Fruit fly (Drosophila melanogaster) whole organism, embryonic: ENCODE measurements around the gene Acp76A.

ENCODE experiments used
- CG11085 ChIP-seq: fragments of 200-800 bp; sonication (Bioruptor generic); IDR thresholded peaks from 2 replicates; pipeline ENCODE4 v1.3.6; 2022; ENCODE audit warnings: missing biosample characterization, missing genetic modification characterization
- CG11247 ChIP-seq: fragments of 200-800 bp; sonication (Bioruptor generic); IDR thresholded peaks from 2 replicates; pipeline ENCODE4 v1.3.6; 2022; ENCODE audit warnings: missing biosample characterization, missing genetic modification characterization
- CG11504 ChIP-seq: fragments of 200-800 bp; sonication (Bioruptor generic); optimal IDR thresholded peaks from 3 replicates; lab custom pipeline; 2019; ENCODE audit warnings: missing biosample characterization, mild to moderate bottlenecking, missing genetic modification characterization, moderate library complexity
- CG13123 ChIP-seq: fragments of 200-800 bp; sonication (Bioruptor generic); optimal IDR thresholded peaks from 2 replicates; lab custom pipeline; 2016; ENCODE audit warnings: missing biosample characterization, missing genetic modification characterization
- CG14965 ChIP-seq: fragments of 200-800 bp; sonication (Bioruptor generic); optimal IDR thresholded peaks from 2 replicates; lab custom pipeline; 2016; ENCODE audit warnings: missing biosample characterization, missing genetic modification characterization, borderline replicate concordance
- CG17186 ChIP-seq: fragments of 200-800 bp; sonication (Bioruptor generic); optimal IDR thresholded peaks from 3 replicates; lab custom pipeline; 2017; ENCODE audit warnings: missing biosample characterization, missing genetic modification reagents, missing genetic modification characterization
- CG2199 ChIP-seq: fragments of 200-800 bp; sonication (Bioruptor generic); IDR thresholded peaks from 3 replicates; pipeline ENCODE4 v1.3.6; 2022; ENCODE audit warnings: missing biosample characterization, missing genetic modification characterization
- CG2678 ChIP-seq: fragments of 200-800 bp; sonication (Bioruptor generic); optimal IDR thresholded peaks from 3 replicates; lab custom pipeline; 2019; ENCODE audit warnings: missing biosample characterization, mild to moderate bottlenecking, missing genetic modification characterization, moderate library complexity
- CG5180 ChIP-seq: fragments of 200-800 bp; sonication (Bioruptor generic); optimal IDR thresholded peaks from 3 replicates; lab custom pipeline; 2017; ENCODE audit warnings: missing biosample characterization, missing genetic modification characterization, mild to moderate bottlenecking, moderate library complexity, missing genetic modification reagents
- CG7372 ChIP-seq: fragments of 200-800 bp; sonication (Bioruptor generic); IDR thresholded peaks from 2 replicates; pipeline ENCODE4 v1.3.6; 2022; ENCODE audit warnings: missing biosample characterization, missing genetic modification characterization
- CG8388 ChIP-seq: fragments of 200-800 bp; sonication (Bioruptor generic); optimal IDR thresholded peaks from 2 replicates; lab custom pipeline; 2019; ENCODE audit warnings: missing biosample characterization, mild to moderate bottlenecking, missing genetic modification characterization, moderate library complexity
- Chrac-16 ChIP-seq: fragments of 200-800 bp; sonication (Bioruptor generic); optimal IDR thresholded peaks from 3 replicates; lab custom pipeline; 2016; ENCODE audit warnings: missing biosample characterization, missing genetic modification characterization
- D ChIP-seq, 2 experiments: fragments of 200-800 bp in 1 of 2; fragments of >200 bp in 1 of 2; sonication (Bioruptor generic) in 1 of 2; optimal IDR thresholded peaks; 2 replicates in 1 of 2; 3 replicates in 1 of 2; lab custom pipeline; 2017; ENCODE audit warnings: mild to moderate bottlenecking in 1 of 2, missing biosample characterization in 1 of 2, missing genetic modification characterization in 1 of 2, missing genetic modification reagents in 1 of 2
- Dref ChIP-seq: fragments of 200-800 bp; sonication (Bioruptor generic); IDR thresholded peaks from 2 replicates; pipeline ENCODE4 v1.3.6; 2022; ENCODE audit warnings: missing biosample characterization, missing genetic modification characterization
- Drgx ChIP-seq: fragments of 200-800 bp; sonication (Bioruptor generic); IDR thresholded peaks from 2 replicates; pipeline ENCODE4 v1.3.6; 2022; ENCODE audit warnings: missing biosample characterization, missing genetic modification characterization
- Ets65A ChIP-seq: fragments of 200-800 bp; sonication (Bioruptor generic); peaks from one replicate; lab custom pipeline; 2016; ENCODE audit warnings: missing biosample characterization, missing genetic modification characterization
- Mad ChIP-seq: fragments of 200-800 bp; sonication (Bioruptor generic); optimal IDR thresholded peaks from 2 replicates; lab custom pipeline; 2016; ENCODE audit warnings: missing biosample characterization, missing genetic modification characterization
- Med ChIP-seq: fragments of 200-800 bp; sonication (Bioruptor generic); peaks from one replicate; lab custom pipeline; 2016; ENCODE audit warnings: missing biosample characterization, missing genetic modification characterization, mild to moderate bottlenecking, inconsistent platforms, moderate library complexity
- Meics ChIP-seq: fragments of 200-800 bp; sonication (Bioruptor generic); optimal IDR thresholded peaks from 2 replicates; lab custom pipeline; 2017; ENCODE audit warnings: missing biosample characterization, mild to moderate bottlenecking, missing genetic modification characterization
- Nf-YB ChIP-seq: fragments of 200-800 bp; sonication (Bioruptor generic); optimal IDR thresholded peaks from 3 replicates; lab custom pipeline; 2019; ENCODE audit warnings: missing biosample characterization, mild to moderate bottlenecking, missing genetic modification characterization, moderate library complexity
- PHDP ChIP-seq: fragments of 200-800 bp; sonication (Bioruptor generic); optimal IDR thresholded peaks from 3 replicates; lab custom pipeline; 2018; ENCODE audit warnings: missing biosample characterization, mild to moderate bottlenecking, missing genetic modification characterization, moderate library complexity
- Ptx1 ChIP-seq: fragments of 200-800 bp; sonication (Bioruptor generic); IDR thresholded peaks from 2 replicates; pipeline ENCODE4 v1.3.6; 2022; ENCODE audit warnings: missing biosample characterization, missing genetic modification characterization
- ac ChIP-seq: fragments of 200-800 bp; sonication (Bioruptor generic); optimal IDR thresholded peaks from 3 replicates; lab custom pipeline; 2017; ENCODE audit warnings: missing biosample characterization, mild to moderate bottlenecking, missing genetic modification characterization
- az2 ChIP-seq: fragments of 200-800 bp; sonication (Bioruptor generic); optimal IDR thresholded peaks from 3 replicates; lab custom pipeline; 2016; ENCODE audit warnings: missing biosample characterization, missing genetic modification characterization
- cato ChIP-seq: fragments of 200-800 bp; sonication (Bioruptor generic); optimal IDR thresholded peaks from 2 replicates; lab custom pipeline; 2016; ENCODE audit warnings: missing biosample characterization, missing genetic modification characterization, borderline replicate concordance
- chm ChIP-seq: fragments of 200-800 bp; sonication (Bioruptor generic); IDR thresholded peaks from 2 replicates; pipeline ENCODE4 v1.3.6; 2022; ENCODE audit warnings: missing biosample characterization, missing genetic modification characterization
- dan ChIP-seq: fragments of 200-800 bp; sonication (Bioruptor generic); IDR thresholded peaks from 2 replicates; pipeline ENCODE4 v1.3.6; 2022; ENCODE audit warnings: missing biosample characterization, missing genetic modification characterization
- dpn ChIP-seq, 2 experiments: fragments of 200-800 bp; sonication (Bioruptor generic); optimal IDR thresholded peaks; 3 replicates each; lab custom pipeline; 2016; ENCODE audit warnings: missing biosample characterization in 2 of 2, missing genetic modification characterization in 2 of 2
- en ChIP-seq: fragments of 200-800 bp; sonication (Bioruptor generic); optimal IDR thresholded peaks from 2 replicates; lab custom pipeline; 2016; ENCODE audit warnings: missing biosample characterization, missing genetic modification characterization
- mld ChIP-seq: fragments of 200-800 bp; sonication (Bioruptor generic); IDR thresholded peaks from 3 replicates; pipeline ENCODE4 v1.3.6; 2022; ENCODE audit warnings: missing biosample characterization, missing genetic modification characterization; ENCODE audit not compliant: partially characterized antibody
- nerfin-1 ChIP-seq: fragments of 200-800 bp; sonication (Bioruptor generic); optimal IDR thresholded peaks from 3 replicates; lab custom pipeline; 2019; ENCODE audit warnings: missing biosample characterization, mild to moderate bottlenecking, missing genetic modification characterization, moderate library complexity
- peb ChIP-seq: fragments of 200-800 bp; sonication (Bioruptor generic); IDR thresholded peaks from 2 replicates; pipeline ENCODE4 v1.3.6; 2022; ENCODE audit warnings: missing biosample characterization, missing genetic modification characterization
- sens ChIP-seq: fragments of 200-800 bp; sonication (Bioruptor generic); peaks from one replicate; lab custom pipeline; 2016; ENCODE audit warnings: missing biosample characterization, missing genetic modification characterization
- sens-2 ChIP-seq: fragments of 200-800 bp; sonication (Bioruptor generic); IDR thresholded peaks from 2 replicates; pipeline ENCODE4 v1.3.6; 2022; ENCODE audit warnings: missing biosample characterization, missing genetic modification characterization
- ttk ChIP-seq: fragments of 200-800 bp; sonication (Bioruptor generic); IDR thresholded peaks from 2 replicates; pipeline ENCODE4 v2.1.2; 2022; ENCODE audit warnings: missing biosample characterization, missing genetic modification characterization

The Acp76A gene

DNA sequence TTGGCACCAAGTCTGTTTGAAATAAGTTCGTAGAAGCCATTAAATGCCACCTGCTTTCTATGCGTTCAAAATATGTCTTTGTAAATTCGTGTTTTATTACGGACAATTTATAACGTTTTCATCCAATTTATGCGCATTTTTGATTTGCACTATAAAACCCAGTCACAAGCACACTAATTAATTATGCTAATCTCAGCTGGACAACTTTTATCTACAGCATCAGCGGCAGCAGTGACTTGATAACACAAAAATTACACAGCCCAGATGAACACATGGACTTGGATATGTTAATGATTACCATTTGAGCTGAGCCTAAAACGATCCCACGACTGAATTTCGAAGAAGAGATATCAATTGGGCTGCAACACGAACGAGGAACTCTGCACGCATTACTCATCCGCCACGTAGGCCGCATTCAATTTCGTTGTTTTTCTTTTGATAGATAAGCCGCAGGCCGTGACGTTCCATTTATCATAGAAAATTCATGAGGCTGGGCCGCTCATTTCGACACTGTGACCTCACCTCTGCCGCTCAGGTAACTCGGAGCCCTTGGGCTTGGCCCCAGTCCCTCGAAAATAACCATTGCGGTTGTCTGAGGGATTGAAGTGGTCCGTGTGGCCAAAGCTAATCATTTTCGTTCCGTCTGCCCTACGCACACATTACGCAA is 38.6 kb downstream of the Acp76A start (continued):
- TF ChIP-seq CG11247 (GFP tag; lab: Robert Waterston, UW) (0 out of 2 replicates have a peak, but pooled peaks have one; percentile 6), peb (GFP tag; lab: Robert Waterston, UW) (no peak)

DNA sequence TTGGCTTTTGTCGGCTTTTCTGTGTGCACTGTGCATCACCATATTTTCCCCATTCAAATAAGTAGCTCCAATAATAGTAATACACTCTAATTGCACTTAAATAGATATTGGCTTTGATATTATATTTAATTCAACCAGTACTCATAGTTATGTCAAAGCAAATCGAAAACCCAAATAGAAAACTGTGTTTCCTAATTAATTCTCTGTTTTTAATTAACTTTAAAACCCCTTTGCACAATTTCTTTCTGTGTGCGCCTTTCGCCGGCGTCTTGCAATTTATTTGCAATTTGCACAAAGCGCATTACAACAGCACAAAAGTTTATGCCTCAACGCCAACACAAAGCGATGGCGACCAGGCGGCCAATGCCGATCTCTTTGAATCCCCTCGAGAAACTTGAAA is 40.7 kb downstream of the Acp76A start:
- TF ChIP-seq cato: no peak
- TF ChIP-seq Nf-YB (GFP tag; lab: Kevin White, UChicago): no peak
- TF ChIP-seq Dref: no peak
- TF ChIP-seq sens-2 (GFP tag; lab: Robert Waterston, UW): no peak
- no peak for TF ChIP-seq CG11085 (GFP tag; lab: Robert Waterston, UW)
- TF ChIP-seq Drgx (GFP tag; lab: Robert Waterston, UW): peak; percentile 66; the same call in 1 of the 2 replicates
- no peak for TF ChIP-seq az2 (GFP tag; lab: Kevin White, UChicago)
- TF ChIP-seq chm (GFP tag; lab: Robert Waterston, UW): no peak
- no peak for TF ChIP-seq Mad (GFP tag; lab: Kevin White, UChicago)
- TF ChIP-seq PHDP (tag; lab: Kevin White, UChicago): no peak
- no peak for TF ChIP-seq D (optimal IDR thresholded peaks at IDR 0.05; lab: Kevin White, UChicago)
- no peak for TF ChIP-seq D (GFP tag; optimal IDR thresholded peaks at IDR 0.05; lab: Kevin White, UChicago)
- TF ChIP-seq sens: peak; percentile 40
- no peak for TF ChIP-seq dpn (GFP tag; optimal IDR thresholded peaks at IDR 0.05; lab: Kevin White, UChicago)
- no peak for TF ChIP-seq CG13123 (GFP tag; lab: Kevin White, UChicago)
- no peak for TF ChIP-seq CG14965 (GFP tag; lab: Kevin White, UChicago)
- TF ChIP-seq Meics: no peak

DNA sequence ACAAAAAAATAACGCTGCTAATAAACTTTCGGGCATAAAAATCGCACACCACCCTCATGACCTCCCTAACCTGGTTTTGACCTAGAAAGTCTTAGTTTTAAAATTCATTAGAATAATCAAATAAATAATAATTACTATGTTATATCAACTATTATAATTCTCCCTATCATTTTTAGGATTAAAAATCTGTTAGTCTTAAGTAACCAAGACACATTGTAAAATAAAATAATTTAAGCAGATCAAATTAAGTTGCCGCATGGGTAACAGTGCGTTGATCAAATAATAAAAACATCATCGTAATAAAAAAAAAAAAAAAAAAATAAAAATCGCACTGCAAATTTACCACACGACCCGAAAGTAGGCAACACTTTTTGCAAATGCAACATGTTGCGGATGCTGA is 43.0 kb downstream of the Acp76A start:
- peak; percentile 99 for TF ChIP-seq CG11504 (tag; lab: Kevin White, UChicago)
- TF ChIP-seq CG5180 (GFP tag; lab: Kevin White, UChicago): peak; percentile 55

DNA sequence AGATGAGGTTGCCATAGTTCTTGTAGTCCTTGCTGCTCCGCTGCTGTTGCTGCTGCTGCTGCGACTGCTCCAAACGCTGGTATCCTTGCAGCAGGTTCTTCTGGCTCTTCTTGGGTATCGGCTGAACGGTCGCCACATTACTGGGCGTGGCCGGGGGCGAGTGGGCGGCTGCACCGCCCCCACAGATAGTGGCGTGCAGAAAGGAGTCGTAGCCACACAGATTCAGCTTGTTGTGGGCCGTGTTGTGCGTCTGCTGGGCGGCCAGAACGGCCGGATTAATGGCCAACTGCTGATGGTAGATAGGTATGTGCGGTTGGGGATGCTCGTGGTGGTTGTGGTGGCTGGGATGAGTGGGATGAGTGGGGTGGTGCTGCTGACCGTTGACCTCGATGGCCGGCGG is 46.4 kb downstream of the Acp76A start:
- TF ChIP-seq Med (GFP tag; lab: Kevin White, UChicago) (peak; percentile 63), dan (GFP tag; lab: Robert Waterston, UW) (no peak), CG8388 (GFP tag; lab: Kevin White, UChicago) (no peak), CG7372 (GFP tag; lab: Robert Waterston, UW) (no peak), ttk (GFP tag; lab: Robert Waterston, UW) (no peak), mld (GFP tag; lab: Robert Waterston, UW) (no peak), Ptx1 (GFP tag; lab: Robert Waterston, UW) (no peak), Chrac-16 (GFP tag; lab: Kevin White, UChicago) (no peak), Ets65A (peak; percentile 90), en (GFP tag; lab: Kevin White, UChicago) (no peak), sens (peak; percentile 70), CG14965 (GFP tag; lab: Kevin White, UChicago) (no peak), nerfin-1 (tag; lab: Kevin White, UChicago) (no peak)

DNA sequence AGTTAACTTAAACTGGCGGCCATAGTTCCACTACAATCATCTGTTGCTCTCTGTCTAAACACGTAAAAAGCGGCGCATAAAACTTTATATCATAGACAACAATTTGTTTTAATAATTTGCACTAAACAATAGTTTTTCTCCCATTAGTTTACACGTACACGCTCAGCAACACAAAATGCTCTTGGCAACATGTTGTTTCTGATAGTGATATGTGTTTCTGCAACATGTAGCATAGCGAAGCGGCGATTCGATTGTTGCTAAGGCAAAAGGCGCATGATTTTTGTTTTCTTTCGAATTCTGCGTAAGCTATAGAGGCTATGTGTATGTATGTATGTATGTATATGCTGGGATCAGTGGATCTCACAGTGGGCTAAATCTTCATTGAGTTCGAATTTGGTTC is 47.7 kb downstream of the Acp76A start:
- TF ChIP-seq ac (GFP tag; lab: Kevin White, UChicago) (no peak), CG17186 (GFP tag; lab: Kevin White, UChicago) (no peak), CG2199 (GFP tag; lab: Robert Waterston, UW) (0 out of 3 replicates have a peak, but pooled peaks have one; percentile 73), CG2678 (tag; lab: Kevin White, UChicago) (no peak), CG11504 (tag; lab: Kevin White, UChicago) (peak; percentile 99)
